Worm (Caenorhabditis elegans) whole organism, L4/young adult: ENCODE measurements around the gene T05C1.3.

Source experiments
- W03F9.2 ChIP-seq: fragments of 150-350 bp; optimal IDR thresholded peaks from 2 replicates; lab custom pipeline; 2014; ENCODE audit warnings: missing biosample characterization, missing genetic modification characterization
- dao-5 ChIP-seq: sonication (generic microtip); optimal IDR thresholded peaks from 2 replicates; lab custom pipeline; 2016; ENCODE audit warnings: missing genotype, missing genetic modification characterization, moderate library complexity, missing compliant biosample characterization
- him-1 ChIP-seq: sonication (generic microtip); optimal IDR thresholded peaks from 2 replicates; lab custom pipeline; 2016; ENCODE audit warnings: missing genotype, missing genetic modification reagents, missing genetic modification characterization, missing compliant biosample characterization

T05C1.3 gene

ce11 chrII:4460297-4460696, 28.9 kb downstream of the T05C1.3 start:
- TF ChIP-seq dao-5 (no peak), him-1 (no peak), W03F9.2 (tag; lab: Kevin White, UChicago) (no peak)

ce11 chrII:4456024-4456423, 33.2 kb downstream of the T05C1.3 start:
- TF ChIP-seq dao-5, result no peak
- peak; percentile 80 for TF ChIP-seq him-1

ce11 chrII:4454823-4455222, 34.4 kb downstream of the T05C1.3 start:
- TF ChIP-seq dao-5, result no peak
- TF ChIP-seq W03F9.2 (tag; lab: Kevin White, UChicago), result no peak
- no peak for TF ChIP-seq him-1

ce11 chrII:4453453-4453852, 35.7 kb downstream of the T05C1.3 start:
- TF ChIP-seq him-1 (no peak), dao-5 (no peak), W03F9.2 (tag; lab: Kevin White, UChicago) (no peak)

- TF ChIP-seq him-1, result no peak
- no peak for TF ChIP-seq W03F9.2 (tag; lab: Kevin White, UChicago)
- no peak for TF ChIP-seq dao-5
Measured at ce11 chrII:4453051-4453450, 36.1 kb downstream of the T05C1.3 start, which contains the start of gene twk-2. TSS of gene twk-2 (minus strand) at chrII:4453151.

ce11 chrII:4444811-4445210, 44.4 kb downstream of the T05C1.3 start:
- TF ChIP-seq W03F9.2 (tag; lab: Kevin White, UChicago) (no peak), dao-5 (no peak), him-1 (no peak)

- TF ChIP-seq him-1, result no peak
- no peak for TF ChIP-seq W03F9.2 (tag; lab: Kevin White, UChicago)
- TF ChIP-seq dao-5, result no peak
Measured at ce11 chrII:4441278-4441677, 47.9 kb downstream of the T05C1.3 start.

ce11 chrII:4438601-4439000, 50.6 kb downstream of the T05C1.3 start, which contains the start of gene nhr-16:
TSS of gene nhr-16 (plus strand) at chrII:4438805.
- TF ChIP-seq dao-5, result no peak
- TF ChIP-seq him-1, result no peak
- TF ChIP-seq W03F9.2 (tag; lab: Kevin White, UChicago), result no peak
